Worm (Caenorhabditis elegans) whole organism, dauer: Measurements from ENCODE around the gene F49F1.10.
"Not testable (repeated sequence)": the region's sequence is repeated elsewhere in the genome, so short reads cannot be mapped to it uniquely, and the experiment has no call there.

ENCODE experiments used
- unc-62 ChIP-seq: sonication (generic microtip); optimal IDR thresholded peaks from 2 replicates; lab custom pipeline; 2017; ENCODE audit warnings: missing biosample characterization, missing genetic modification reagents, missing genetic modification characterization

The F49F1.10 gene

ce11 chrIV:4139022-4139421 lies at the start of gene F49F1.10:
Gene F49F1.10, minus strand, starts transcription at chrIV:4139122.
- no peak for TF ChIP-seq unc-62 (GFP tag; lab: Kevin White, UChicago)

- not testable (repeated sequence) for TF ChIP-seq unc-62 (GFP tag; lab: Kevin White, UChicago)
Observed at ce11 chrIV:4186099-4186498, 47.2 kb upstream of the F49F1.10 start, which contains the start of gene K08D10.11. Gene K08D10.11, minus strand, starts transcription at chrIV:4186199.

- no peak for TF ChIP-seq unc-62 (GFP tag; lab: Kevin White, UChicago)
Observed at ce11 chrIV:4178424-4178823, 39.5 kb upstream of the F49F1.10 start, which contains the start of gene tsen-34. Gene tsen-34, plus strand, starts transcription at chrIV:4178457.

ce11 chrIV:4177560-4177959 lies 38.6 kb upstream of the F49F1.10 start:
- no peak for TF ChIP-seq unc-62 (GFP tag; lab: Kevin White, UChicago)

- no peak for TF ChIP-seq unc-62 (GFP tag; lab: Kevin White, UChicago)
Observed at ce11 chrIV:4176659-4177058, 37.7 kb upstream of the F49F1.10 start.

- TF ChIP-seq unc-62 (GFP tag; lab: Kevin White, UChicago), result no peak
Observed at ce11 chrIV:4176088-4176487, 37.2 kb upstream of the F49F1.10 start, which contains the start of gene dnj-15. Gene dnj-15, plus strand, starts transcription at chrIV:4176388.

ce11 chrIV:4173789-4174188 lies 34.9 kb upstream of the F49F1.10 start, which contains the start of gene rnp-3:
Gene rnp-3, plus strand, starts transcription at chrIV:4174089.
- TF ChIP-seq unc-62 (GFP tag; lab: Kevin White, UChicago), result no peak

ce11 chrIV:4172242-4172641 lies 33.3 kb upstream of the F49F1.10 start:
- no peak for TF ChIP-seq unc-62 (GFP tag; lab: Kevin White, UChicago)

- TF ChIP-seq unc-62 (GFP tag; lab: Kevin White, UChicago), result no peak
Observed at ce11 chrIV:4171531-4172163, 32.7 kb upstream of the F49F1.10 start, which contains the start of the genes K08D10.13 and rnp-2. Gene K08D10.13, minus strand, starts transcription at chrIV:4171581. Gene rnp-2, plus strand, starts transcription at chrIV:4172076.

ce11 chrIV:4167296-4167695 lies 28.4 kb upstream of the F49F1.10 start:
- TF ChIP-seq unc-62 (GFP tag; lab: Kevin White, UChicago), result no peak

ce11 chrIV:4164392-4164791 lies 25.5 kb upstream of the F49F1.10 start, which contains the start of gene scrm-8:
Gene scrm-8, plus strand, starts transcription at chrIV:4164692.
- TF ChIP-seq unc-62 (GFP tag; lab: Kevin White, UChicago), result no peak

ce11 chrIV:4162121-4162520 lies 23.2 kb upstream of the F49F1.10 start, which contains the start of gene scrm-5:
Gene scrm-5, plus strand, starts transcription at chrIV:4162421.
- no peak for TF ChIP-seq unc-62 (GFP tag; lab: Kevin White, UChicago)

- TF ChIP-seq unc-62 (GFP tag; lab: Kevin White, UChicago), result no peak
Observed at ce11 chrIV:4154641-4155040, 15.7 kb upstream of the F49F1.10 start, which contains the start of gene K08D10.14. Gene K08D10.14, plus strand, starts transcription at chrIV:4154941.

- TF ChIP-seq unc-62 (GFP tag; lab: Kevin White, UChicago), result no peak
Observed at ce11 chrIV:4152143-4152542, 13.2 kb upstream of the F49F1.10 start, which contains the start of the genes K08D10.10 and R07C12.1. Gene K08D10.10, plus strand, starts transcription at chrIV:4152235. Gene R07C12.1, plus strand, starts transcription at chrIV:4152456.

- no peak for TF ChIP-seq unc-62 (GFP tag; lab: Kevin White, UChicago)
Observed at ce11 chrIV:4150138-4150537, 11.2 kb upstream of the F49F1.10 start.

- TF ChIP-seq unc-62 (GFP tag; lab: Kevin White, UChicago), result no peak
Observed at ce11 chrIV:4147891-4148290, 9.0 kb upstream of the F49F1.10 start.

ce11 chrIV:4144784-4145183 lies 5.9 kb upstream of the F49F1.10 start, which contains the start of gene R07C12.3:
Gene R07C12.3, plus strand, starts transcription at chrIV:4145084.
- TF ChIP-seq unc-62 (GFP tag; lab: Kevin White, UChicago), result no peak
